Fruit fly (Drosophila melanogaster) whole organism, embryonic: ENCODE data around the gene Arl6IP1.
A peak's percentile ranks its signal among the peaks of the same experiment; 100 is the strongest.

ENCODE experiments used
- Ada2b ChIP-seq: fragments of 200-800 bp; sonication (Bioruptor generic); IDR thresholded peaks from 2 replicates; pipeline ENCODE4 v1.3.6; 2022; ENCODE audit warnings: missing biosample characterization, missing genetic modification characterization
- Atf-2 ChIP-seq: fragments of 200-800 bp; sonication (Bioruptor generic); optimal IDR thresholded peaks from 2 replicates; lab custom pipeline; 2016; ENCODE audit warnings: missing biosample characterization, missing genetic modification characterization
- B-H2 ChIP-seq: fragments of 200-800 bp; sonication (Bioruptor generic); optimal IDR thresholded peaks from 2 replicates; lab custom pipeline; 2018; ENCODE audit warnings: missing biosample characterization, mild to moderate bottlenecking, missing genetic modification characterization
- BEAF-32 ChIP-seq: fragments of 200-800 bp; sonication (Bioruptor generic); optimal IDR thresholded peaks from 3 replicates; lab custom pipeline; 2017; ENCODE audit warnings: missing biosample characterization, missing genetic modification characterization, mild to moderate bottlenecking, moderate library complexity, missing genetic modification reagents
- Bgb ChIP-seq: fragments of 200-800 bp; sonication (Bioruptor generic); IDR thresholded peaks from 2 replicates; pipeline ENCODE4 v1.3.6; 2022; ENCODE audit warnings: missing biosample characterization, missing genetic modification characterization; ENCODE audit not compliant: partially characterized antibody
- CG10147 ChIP-seq: fragments of 200-800 bp; sonication (Bioruptor generic); optimal IDR thresholded peaks from 2 replicates; lab custom pipeline; 2019; ENCODE audit warnings: missing biosample characterization, mild to moderate bottlenecking, missing genetic modification characterization, moderate library complexity
- CG12769 ChIP-seq: fragments of 200-800 bp; sonication (Bioruptor generic); optimal IDR thresholded peaks from 2 replicates; lab custom pipeline; 2019; ENCODE audit warnings: missing biosample characterization, mild to moderate bottlenecking, missing genetic modification characterization, moderate library complexity
- CG13296 ChIP-seq: fragments of 200-800 bp; sonication (Bioruptor generic); optimal IDR thresholded peaks from 3 replicates; lab custom pipeline; 2018; ENCODE audit warnings: missing biosample characterization, mild to moderate bottlenecking, missing genetic modification characterization
- CG13624 ChIP-seq: fragments of 200-800 bp; sonication (Bioruptor generic); optimal IDR thresholded peaks from 2 replicates; lab custom pipeline; 2016; ENCODE audit warnings: missing biosample characterization, missing genetic modification characterization
- CG14710 ChIP-seq: fragments of 200-800 bp; sonication (Bioruptor generic); optimal IDR thresholded peaks from 3 replicates; lab custom pipeline; 2019; ENCODE audit warnings: missing biosample characterization, mild to moderate bottlenecking, missing genetic modification characterization, moderate library complexity
- CG15073 ChIP-seq: fragments of 200-800 bp; sonication (Bioruptor generic); optimal IDR thresholded peaks from 2 replicates; lab custom pipeline; 2016; ENCODE audit warnings: missing biosample characterization, missing genetic modification characterization
- CG1603 ChIP-seq: fragments of 200-800 bp; sonication (Bioruptor generic); optimal IDR thresholded peaks from 2 replicates; lab custom pipeline; 2019; ENCODE audit warnings: missing biosample characterization, mild to moderate bottlenecking, missing genetic modification characterization, moderate library complexity
- CG2116 ChIP-seq: fragments of 200-800 bp; sonication (Bioruptor generic); optimal IDR thresholded peaks from 3 replicates; lab custom pipeline; 2018; ENCODE audit warnings: missing biosample characterization, mild to moderate bottlenecking, missing genetic modification characterization
- CG30020 ChIP-seq: fragments of 200-800 bp; optimal IDR thresholded peaks from 2 replicates; lab custom pipeline; 2019; ENCODE audit warnings: missing biosample characterization, mild to moderate bottlenecking, missing genetic modification characterization, moderate library complexity
- CG8478 ChIP-seq: fragments of >200 bp; optimal IDR thresholded peaks from 2 replicates; lab custom pipeline; 2018
- Dbx ChIP-seq: fragments of 200-800 bp; sonication (Bioruptor generic); IDR thresholded peaks from 3 replicates; pipeline ENCODE4 v1.3.6; 2022; ENCODE audit warnings: missing biosample characterization, missing genetic modification characterization
- Fer1 ChIP-seq: fragments of 200-800 bp; sonication (Bioruptor generic); optimal IDR thresholded peaks from 2 replicates; lab custom pipeline; 2017; ENCODE audit warnings: missing biosample characterization, mild to moderate bottlenecking, missing genetic modification characterization
- Fer2 ChIP-seq: fragments of 200-800 bp; sonication (Bioruptor generic); optimal IDR thresholded peaks from 2 replicates; lab custom pipeline; 2018; ENCODE audit warnings: missing biosample characterization, mild to moderate bottlenecking, missing genetic modification characterization, moderate library complexity
- Gsc ChIP-seq: fragments of 200-800 bp; sonication (Bioruptor generic); IDR thresholded peaks from 2 replicates; pipeline ENCODE4 v1.3.6; 2022; ENCODE audit warnings: missing biosample characterization, missing genetic modification characterization
- Gug ChIP-seq: fragments of 200-800 bp; sonication (Bioruptor generic); IDR thresholded peaks from 4 replicates; pipeline ENCODE4 v1.3.6; 2022; ENCODE audit warnings: missing biosample characterization, missing genetic modification characterization
- HLH4C ChIP-seq: fragments of 200-800 bp; sonication (Bioruptor generic); IDR thresholded peaks from 3 replicates; pipeline ENCODE4 v1.3.6; 2022; ENCODE audit warnings: missing biosample characterization, missing genetic modification characterization; ENCODE audit not compliant: partially characterized antibody
- HLH54F ChIP-seq: fragments of 200-800 bp; sonication (Bioruptor generic); optimal IDR thresholded peaks from 3 replicates; lab custom pipeline; 2016; ENCODE audit warnings: missing biosample characterization, missing genetic modification characterization
- Hand ChIP-seq: fragments of 200-800 bp; sonication (Bioruptor generic); optimal IDR thresholded peaks from 2 replicates; lab custom pipeline; 2017; ENCODE audit warnings: mild to moderate bottlenecking, missing biosample characterization, missing genetic modification reagents, missing genetic modification characterization
- HmgD ChIP-seq: fragments of 200-800 bp; sonication (Bioruptor generic); optimal IDR thresholded peaks from 3 replicates; lab custom pipeline; 2016; ENCODE audit warnings: missing biosample characterization, missing genetic modification characterization
- Hmr ChIP-seq: fragments of 200-800 bp; sonication (Bioruptor generic); optimal IDR thresholded peaks from 3 replicates; lab custom pipeline; 2017; ENCODE audit warnings: mild to moderate bottlenecking, missing biosample characterization, missing genetic modification reagents, missing genetic modification characterization
- Lim3 ChIP-seq: fragments of 200-800 bp; sonication (Bioruptor generic); IDR thresholded peaks from 2 replicates; pipeline ENCODE4 v1.3.6; 2022; ENCODE audit warnings: missing biosample characterization, missing genetic modification characterization
- MBD-R2 ChIP-seq: fragments of 200-800 bp; sonication (Bioruptor generic); IDR thresholded peaks from 2 replicates; pipeline ENCODE4 v1.3.6; 2022; ENCODE audit warnings: missing biosample characterization, missing genetic modification characterization
- Opbp ChIP-seq: fragments of 200-800 bp; sonication (Bioruptor generic); IDR thresholded peaks from 3 replicates; pipeline ENCODE4 v1.3.6; 2022; ENCODE audit warnings: missing biosample characterization, missing genetic modification characterization; ENCODE audit not compliant: partially characterized antibody
- Ravus ChIP-seq: fragments of 200-800 bp; sonication (Bioruptor generic); IDR thresholded peaks from 2 replicates; pipeline ENCODE4 v1.3.6; 2022; ENCODE audit warnings: missing biosample characterization, missing genetic modification characterization
- abd-A ChIP-seq: fragments of 200-800 bp; sonication (Bioruptor generic); optimal IDR thresholded peaks from 3 replicates; lab custom pipeline; 2019; ENCODE audit warnings: missing biosample characterization, mild to moderate bottlenecking, missing genetic modification characterization, moderate library complexity
- aop ChIP-seq: fragments of 200-800 bp; sonication (Bioruptor generic); IDR thresholded peaks from 2 replicates; pipeline ENCODE4 v1.3.6; 2022; ENCODE audit warnings: missing biosample characterization, missing genetic modification characterization
- bbx ChIP-seq: fragments of 200-800 bp; sonication (Bioruptor generic); IDR thresholded peaks from 2 replicates; pipeline ENCODE4 v1.3.6; 2022; ENCODE audit warnings: missing biosample characterization, missing genetic modification characterization; ENCODE audit not compliant: partially characterized antibody
- chinmo ChIP-seq: fragments of 200-800 bp; sonication (Bioruptor generic); IDR thresholded peaks from 4 replicates; pipeline ENCODE4 v1.3.6; 2022; ENCODE audit warnings: missing biosample characterization, missing genetic modification characterization; ENCODE audit not compliant: partially characterized antibody
- da ChIP-seq: fragments of 200-800 bp; sonication (Bioruptor generic); optimal IDR thresholded peaks from 2 replicates; lab custom pipeline; 2016; ENCODE audit warnings: missing biosample characterization, missing genetic modification characterization
- dm ChIP-seq: fragments of 200-800 bp; sonication (Bioruptor generic); optimal IDR thresholded peaks from 3 replicates; lab custom pipeline; 2016; ENCODE audit warnings: missing biosample characterization, missing genetic modification characterization
- ems ChIP-seq: fragments of 200-800 bp; sonication (Bioruptor generic); optimal IDR thresholded peaks from 3 replicates; lab custom pipeline; 2016; ENCODE audit warnings: missing biosample characterization, missing genetic modification characterization
- fd3F ChIP-seq: fragments of 200-800 bp; sonication (Bioruptor generic); optimal IDR thresholded peaks from 2 replicates; lab custom pipeline; 2018; ENCODE audit warnings: missing biosample characterization, mild to moderate bottlenecking, missing genetic modification characterization, moderate library complexity
- fru ChIP-seq: fragments of >200 bp; optimal IDR thresholded peaks from 2 replicates; lab custom pipeline; 2017
- hbn ChIP-seq: fragments of 200-800 bp; sonication (Bioruptor generic); IDR thresholded peaks from 2 replicates; pipeline ENCODE4 v1.3.6; 2022; ENCODE audit warnings: missing biosample characterization, missing genetic modification characterization; ENCODE audit not compliant: partially characterized antibody
- inv ChIP-seq: fragments of 200-800 bp; sonication (Bioruptor generic); IDR thresholded peaks from 2 replicates; pipeline ENCODE4 v1.3.6; 2022; ENCODE audit warnings: missing biosample characterization, missing genetic modification characterization; ENCODE audit not compliant: partially characterized antibody
- lmd ChIP-seq: fragments of 200-800 bp; sonication (Bioruptor generic); IDR thresholded peaks from 2 replicates; pipeline ENCODE4 v1.3.6; 2022; ENCODE audit warnings: missing biosample characterization, missing genetic modification characterization
- mam ChIP-seq: fragments of 200-800 bp; sonication (Bioruptor generic); optimal IDR thresholded peaks from 3 replicates; lab custom pipeline; 2016; ENCODE audit warnings: missing biosample characterization, missing genetic modification characterization
- odd ChIP-seq: fragments of 200-800 bp; sonication (Bioruptor generic); optimal IDR thresholded peaks from 2 replicates; lab custom pipeline; 2017; ENCODE audit warnings: missing biosample characterization, mild to moderate bottlenecking, missing genetic modification characterization
- sna ChIP-seq: fragments of 200-800 bp; sonication (Bioruptor generic); IDR thresholded peaks from 2 replicates; pipeline ENCODE4 v1.3.6; 2022; ENCODE audit warnings: missing biosample characterization, missing genetic modification characterization; ENCODE audit not compliant: partially characterized antibody
- stwl ChIP-seq: fragments of 200-800 bp; sonication (Bioruptor generic); optimal IDR thresholded peaks from 3 replicates; lab custom pipeline; 2018; ENCODE audit warnings: missing biosample characterization, mild to moderate bottlenecking, missing genetic modification characterization, moderate library complexity
- tap ChIP-seq: fragments of 200-800 bp; optimal IDR thresholded peaks from 3 replicates; lab custom pipeline; 2019; ENCODE audit warnings: missing biosample characterization, mild to moderate bottlenecking, missing genetic modification characterization, moderate library complexity
- tll ChIP-seq, 2 experiments: fragments of 200-800 bp in 1 of 2; fragments of >200 bp in 1 of 2; sonication (Bioruptor generic) in 1 of 2; optimal IDR thresholded peaks; 2 replicates each; lab custom pipeline; 2017 to 2019; ENCODE audit warnings: missing biosample characterization in 2 of 2, missing genetic modification characterization in 2 of 2, mild to moderate bottlenecking in 1 of 2, moderate library complexity in 1 of 2
- tna ChIP-seq: fragments of 200-800 bp; sonication (Bioruptor generic); IDR thresholded peaks from 2 replicates; pipeline ENCODE4 v1.3.6; 2022; ENCODE audit warnings: missing biosample characterization, missing genetic modification characterization; ENCODE audit not compliant: partially characterized antibody
- vnd ChIP-seq: fragments of 200-800 bp; sonication (Bioruptor generic); IDR thresholded peaks from 3 replicates; pipeline ENCODE4 v1.3.6; 2022; ENCODE audit warnings: missing biosample characterization, missing genetic modification characterization; ENCODE audit not compliant: partially characterized antibody
- zfh2 ChIP-seq: fragments of 200-800 bp; sonication (Bioruptor generic); optimal IDR thresholded peaks from 2 replicates; lab custom pipeline; 2016; ENCODE audit warnings: missing biosample characterization, missing genetic modification characterization

The Arl6IP1 gene

dm6 chr3R:16652091-16652490 lies 8.7 kb downstream of the Arl6IP1 start, which contains the start of gene CG14907 (continued):
- TF ChIP-seq HLH4C (GFP tag; lab: Robert Waterston, UW) (peak; percentile 71), hbn (GFP tag; lab: Robert Waterston, UW) (peak; percentile 68), CG15073 (GFP tag; lab: Kevin White, UChicago) (no peak), tap (tag; lab: Kevin White, UChicago) (no peak), CG13624 (GFP tag; lab: Kevin White, UChicago) (no peak), mam (GFP tag; lab: Kevin White, UChicago) (no peak), Bgb (GFP tag; lab: Robert Waterston, UW) (peak; percentile 71; the same call in 1 of the 2 replicates), CG13296 (peak; percentile 5), Fer2 (no peak), Ada2b (GFP tag; lab: Robert Waterston, UW) (no peak), HLH54F (GFP tag; lab: Kevin White, UChicago) (no peak), Opbp (GFP tag; lab: Robert Waterston, UW) (peak; percentile 55; the same call in 2 of the 3 replicates), CG30020 (no peak), Hmr (no peak), ems (GFP tag; lab: Kevin White, UChicago) (no peak), Gsc (GFP tag; lab: Robert Waterston, UW) (no peak), CG2116 (peak; percentile 96), CG10147 (GFP tag; lab: Kevin White, UChicago) (peak; percentile 20), Lim3 (GFP tag; lab: Robert Waterston, UW) (no peak), Hand (GFP tag; lab: Kevin White, UChicago) (no peak), vnd (GFP tag; lab: Robert Waterston, UW) (peak; percentile 34; the same call in 1 of the 3 replicates), CG8478 (lab: Kevin White, UChicago) (no peak), Gug (GFP tag; lab: Robert Waterston, UW) (no peak), fd3F (GFP tag; lab: Kevin White, UChicago) (no peak), MBD-R2 (peak; percentile 68), da (GFP tag; lab: Kevin White, UChicago) (no peak), abd-A (tag; lab: Kevin White, UChicago) (no peak), Ravus (GFP tag; lab: Robert Waterston, UW) (no peak), Atf-2 (no peak), Fer1 (GFP tag; lab: Kevin White, UChicago) (peak; percentile 46), tll (GFP tag; optimal IDR thresholded peaks at IDR 0.05; lab: Kevin White, UChicago) (no peak), tna (GFP tag; lab: Robert Waterston, UW) (peak; percentile 68), stwl (tag; lab: Kevin White, UChicago) (peak; percentile 53), sna (GFP tag; lab: Robert Waterston, UW) (peak; percentile 75), bbx (peak; percentile 69), B-H2 (GFP tag; lab: Kevin White, UChicago) (no peak), BEAF-32 (peak; percentile 65), CG14710 (tag; lab: Kevin White, UChicago) (peak; percentile 4), HmgD (GFP tag; lab: Kevin White, UChicago) (no peak), chinmo (GFP tag; lab: Robert Waterston, UW) (peak; percentile 74; the same call in 2 of the 4 replicates), Dbx (GFP tag; lab: Robert Waterston, UW) (0 out of 3 replicates have a peak, but pooled peaks have one; percentile 16), CG1603 (tag; lab: Kevin White, UChicago) (peak; percentile 27), zfh2 (GFP tag; lab: Kevin White, UChicago) (no peak), inv (GFP tag; lab: Robert Waterston, UW) (0 out of 2 replicates have a peak, but pooled peaks have one; percentile 15), dm (GFP tag; lab: Kevin White, UChicago) (peak; percentile 61), fru (lab: Kevin White, UChicago) (no peak), aop (GFP tag; lab: Robert Waterston, UW) (no peak), CG12769 (tag; lab: Kevin White, UChicago) (no peak), odd (no peak), lmd (no peak)
